Worm (Caenorhabditis elegans): ENCODE results near the gene svh-1.

The svh-1 gene

DNA sequence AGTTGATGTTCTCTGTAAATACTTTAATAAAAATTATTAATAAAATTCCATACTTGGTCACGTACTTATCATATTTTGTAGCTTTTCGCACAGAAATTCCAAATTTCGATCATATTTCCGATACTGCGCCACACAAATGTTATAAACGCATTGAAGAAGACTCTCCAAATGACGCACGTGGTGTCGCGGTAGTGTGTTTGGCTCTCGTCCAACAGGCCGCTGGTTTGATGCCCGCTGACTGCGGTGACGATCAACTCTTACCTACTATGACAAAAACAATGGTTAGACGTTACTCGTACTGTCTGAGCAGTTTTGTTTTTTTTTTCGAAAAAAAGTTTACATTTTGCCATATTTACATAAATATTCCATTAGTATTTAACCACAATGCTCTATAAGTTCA, 46.4 kb downstream of the svh-1 start (continued):
- peak; percentile 68 for TF ChIP-seq T26A5.8 (tag; optimal IDR thresholded peaks at IDR 0.05)
- TF ChIP-seq egl-44 (GFP tag; IDR thresholded peaks at IDR 0.05), result peak; percentile 60; the same call in 1 of the 2 replicates
- TF ChIP-seq atf-7 (tag; optimal IDR thresholded peaks at IDR 0.05), result peak; percentile 66
- 0 out of 2 replicates have a peak, but pooled peaks have one; percentile 50 for TF ChIP-seq C17E4.6 (GFP tag; IDR thresholded peaks at IDR 0.05)
- TF ChIP-seq F57A8.1 (GFP tag; optimal IDR thresholded peaks at IDR 0.05), result peak; percentile 75
- peak; percentile 94 for TF ChIP-seq rpc-1 (optimal IDR thresholded peaks at IDR 0.05)
- TF ChIP-seq rpc-1 (tag; optimal IDR thresholded peaks at IDR 0.05), result peak; percentile 99
- 0 out of 2 replicates have a peak, but pooled peaks have one; percentile 32 for TF ChIP-seq egrh-3 (GFP tag; IDR thresholded peaks at IDR 0.05)
- TF ChIP-seq lsy-27 (tag; optimal IDR thresholded peaks at IDR 0.05; ENCODE audit: borderline replicate concordance, insufficient read depth), result peak; percentile 35
- TF ChIP-seq athp-1 (tag; optimal IDR thresholded peaks at IDR 0.05), result peak; percentile 86
- TF ChIP-seq nfya-2 (GFP tag; IDR thresholded peaks at IDR 0.05), result no peak
- peak; percentile 60 for TF ChIP-seq lsl-1 (GFP tag; optimal IDR thresholded peaks at IDR 0.05)
- peak; percentile 54 for TF ChIP-seq nhr-27 (tag; optimal IDR thresholded peaks at IDR 0.05)
- TF ChIP-seq attf-3 (GFP tag; conservative IDR thresholded peaks at IDR 0.05), result peak; percentile 47; the same call in 1 of the 2 replicates
- TF ChIP-seq repo-1 (tag; optimal IDR thresholded peaks at IDR 0.05), result peak; percentile 77
- TF ChIP-seq dox-1 (GFP tag; IDR thresholded peaks at IDR 0.05), result no peak; the same call in 1 of the 2 replicates
- TF ChIP-seq mel-28 (tag; optimal IDR thresholded peaks at IDR 0.05; ENCODE audit: borderline replicate concordance), result peak; percentile 88
- peak; percentile 82 for TF ChIP-seq ztf-26 (tag; optimal IDR thresholded peaks at IDR 0.05)
- TF ChIP-seq ztf-25 (GFP tag; IDR thresholded peaks at IDR 0.05), result peak; percentile 88; the same call in 1 of the 2 replicates
- TF ChIP-seq Y95B8A.8 (GFP tag; IDR thresholded peaks at IDR 0.05), result peak; percentile 42; the same call in 1 of the 2 replicates
- 0 out of 2 replicates have a peak, but pooled peaks have one; percentile 71 for TF ChIP-seq ceh-58 (GFP tag; IDR thresholded peaks at IDR 0.05)
- TF ChIP-seq zfh-2 (GFP tag; conservative IDR thresholded peaks at IDR 0.05), result no peak
- TF ChIP-seq hsf-1 (GFP tag; IDR thresholded peaks at IDR 0.05), result peak; percentile 63
- TF ChIP-seq ceh-27 (GFP tag; optimal IDR thresholded peaks at IDR 0.05), result peak; percentile 71
- TF ChIP-seq hlh-12 (tag; optimal IDR thresholded peaks at IDR 0.05), result peak; percentile 86
- TF ChIP-seq let-526 (GFP tag; IDR thresholded peaks at IDR 0.05), result peak; percentile 66; the same call in 1 of the 2 replicates
- TF ChIP-seq dpff-1 (tag; optimal IDR thresholded peaks at IDR 0.05), result peak; percentile 52
- no peak for TF ChIP-seq F39B2.1 (GFP tag; IDR thresholded peaks at IDR 0.05)
- TF ChIP-seq lir-1 (GFP tag; conservative IDR thresholded peaks at IDR 0.05), result 0 out of 2 replicates have a peak, but pooled peaks have one; percentile 34
- TF ChIP-seq gei-17 (GFP tag; optimal IDR thresholded peaks at IDR 0.05), result no peak
- peak; percentile 81 for TF ChIP-seq madf-3 (GFP tag; IDR thresholded peaks at IDR 0.05)
- TF ChIP-seq sea-2 (GFP tag; IDR thresholded peaks at IDR 0.05), result no peak
- no peak for TF ChIP-seq pha-4 (tag; optimal IDR thresholded peaks at IDR 0.05)
- peak; percentile 95 for TF ChIP-seq die-1 (tag; optimal IDR thresholded peaks at IDR 0.05)
- peak; percentile 54 for TF ChIP-seq F57C9.4 (tag; optimal IDR thresholded peaks at IDR 0.05)
- TF ChIP-seq T07F8.4 (tag; optimal IDR thresholded peaks at IDR 0.05), result peak; percentile 75
- TF ChIP-seq mes-4 (tag; optimal IDR thresholded peaks at IDR 0.05), result peak; percentile 85
- TF ChIP-seq aptf-3 (GFP tag; IDR thresholded peaks at IDR 0.05), result no peak; the same call in 1 of the 2 replicates

DNA sequence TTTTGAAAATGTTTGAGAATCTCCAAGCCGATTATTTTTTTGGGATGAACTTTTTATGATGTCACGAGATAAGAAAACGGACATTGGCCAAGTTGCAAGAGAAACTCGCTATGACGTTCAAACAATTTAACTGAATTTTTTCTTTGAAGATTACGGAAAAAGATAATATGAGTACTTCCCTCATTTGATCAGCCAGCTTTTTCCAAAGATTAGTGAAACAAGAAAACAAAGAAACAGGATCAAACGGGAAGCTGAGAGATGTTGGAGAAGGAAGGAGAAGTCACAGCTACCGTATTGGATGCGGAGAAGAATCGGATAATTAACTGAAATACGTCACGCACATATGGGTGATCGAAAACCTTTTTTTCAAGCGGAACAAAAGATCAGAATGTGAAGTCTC, 47.8 kb downstream of the svh-1 start:
- no peak for TF ChIP-seq ekl-4 (GFP tag; IDR thresholded peaks at IDR 0.05)
- TF ChIP-seq somi-1 (GFP tag; optimal IDR thresholded peaks at IDR 0.05), result no peak
- no peak for TF ChIP-seq dpff-1 (tag; optimal IDR thresholded peaks at IDR 0.05)
- TF ChIP-seq nhr-90 (tag; optimal IDR thresholded peaks at IDR 0.05), result no peak
